Fruit fly (Drosophila melanogaster): Measurements from ENCODE around the gene Cyp4s3.

Gene Cyp4s3

DNA sequence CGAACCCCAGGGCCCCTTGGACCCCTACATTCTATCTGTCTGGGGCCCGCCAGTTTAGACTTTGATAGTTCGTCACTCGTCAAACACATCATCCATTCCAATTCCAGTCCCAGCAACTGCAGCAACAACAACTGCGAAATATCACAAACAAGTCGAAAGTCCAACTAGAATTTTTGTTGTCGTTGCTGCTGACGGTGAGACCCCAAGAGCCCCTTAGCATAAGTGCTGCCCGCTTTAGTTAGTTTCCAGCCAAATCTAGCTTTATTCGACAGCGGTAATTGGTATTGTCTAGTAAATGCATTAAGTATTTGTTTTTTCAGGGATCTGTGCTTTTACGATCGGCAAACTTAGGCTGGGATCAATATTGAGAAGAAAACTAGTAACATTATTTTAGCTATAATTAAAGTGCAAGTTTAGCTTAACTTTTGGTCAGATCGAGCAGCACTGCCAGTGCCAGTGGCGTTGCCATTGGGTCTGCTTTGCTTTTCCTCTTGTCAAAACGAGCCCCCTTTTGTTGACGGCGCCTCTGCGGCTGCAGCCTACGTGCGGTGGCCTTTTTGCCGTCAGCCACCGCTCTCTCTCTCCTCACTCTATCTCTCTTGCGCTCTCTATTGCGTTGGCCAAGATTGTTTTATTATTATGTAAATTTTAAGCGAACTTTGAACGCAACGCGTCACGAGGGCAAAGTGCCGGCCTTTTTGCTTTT is 41.5 kb downstream of the Cyp4s3 start (continued):
- peak; percentile 97 for TF ChIP-seq Rfx (GFP tag; IDR thresholded peaks at IDR 0.05)
- peak; percentile 88 for TF ChIP-seq Atf3 (GFP tag; optimal IDR thresholded peaks at IDR 0.05)
- peak; percentile 68 for TF ChIP-seq ara (GFP tag; IDR thresholded peaks at IDR 0.05)
- peak; percentile 97 for TF ChIP-seq lilli (GFP tag; optimal IDR thresholded peaks at IDR 0.05)
- peak; percentile 63 for TF ChIP-seq sens-2 (GFP tag; IDR thresholded peaks at IDR 0.05)
- peak; percentile 71 for TF ChIP-seq gsb (GFP tag; IDR thresholded peaks at IDR 0.05)
- TF ChIP-seq nerfin-1 (tag; optimal IDR thresholded peaks at IDR 0.05): peak; percentile 68
- peak; percentile 77 for TF ChIP-seq kah (GFP tag; optimal IDR thresholded peaks at IDR 0.05)
- peak; percentile 65 for TF ChIP-seq CG9437 (GFP tag; optimal IDR thresholded peaks at IDR 0.05)
- TF ChIP-seq Dip3 (GFP tag; optimal IDR thresholded peaks at IDR 0.05): peak; percentile 87
- no peak for TF ChIP-seq Scr (GFP tag; IDR thresholded peaks at IDR 0.05; ENCODE audit: partially characterized antibody)
- TF ChIP-seq ato (GFP tag; IDR thresholded peaks at IDR 0.05; ENCODE audit: partially characterized antibody): no peak
- TF ChIP-seq sob (GFP tag; IDR thresholded peaks at IDR 0.05): peak; percentile 91
- TF ChIP-seq vfl (GFP tag; optimal IDR thresholded peaks at IDR 0.05): peak; percentile 86
- TF ChIP-seq sima (GFP tag; optimal IDR thresholded peaks at IDR 0.05): peak; percentile 26
- no peak for TF ChIP-seq inv (GFP tag; IDR thresholded peaks at IDR 0.05; ENCODE audit: partially characterized antibody)
- TF ChIP-seq Dad (GFP tag; optimal IDR thresholded peaks at IDR 0.05): peak; percentile 85
- peak; percentile 84 for TF ChIP-seq CG10654 (GFP tag; optimal IDR thresholded peaks at IDR 0.05)
- peak; percentile 71 for TF ChIP-seq jing (GFP tag; optimal IDR thresholded peaks at IDR 0.05)
- TF ChIP-seq pum (GFP tag; optimal IDR thresholded peaks at IDR 0.05): peak; percentile 91
- TF ChIP-seq NK7.1 (GFP tag; optimal IDR thresholded peaks at IDR 0.05): peak; percentile 84
- TF ChIP-seq CG15269 (tag; optimal IDR thresholded peaks at IDR 0.05): peak; percentile 91
- TF ChIP-seq fd64A (GFP tag; optimal IDR thresholded peaks at IDR 0.05): peak; percentile 48
- TF ChIP-seq CG17361 (GFP tag; IDR thresholded peaks at IDR 0.05): peak; percentile 84
- TF ChIP-seq gfzf (GFP tag; optimal IDR thresholded peaks at IDR 0.05): peak; percentile 14
- TF ChIP-seq vnd (GFP tag; IDR thresholded peaks at IDR 0.05; ENCODE audit: partially characterized antibody): no peak
- peak; percentile 73 for TF ChIP-seq Asciz (GFP tag; optimal IDR thresholded peaks at IDR 0.05)
- TF ChIP-seq bbx (GFP tag; IDR thresholded peaks at IDR 0.05; ENCODE audit: partially characterized antibody): no peak
- peak; percentile 88 for TF ChIP-seq HmgZ (tag; optimal IDR thresholded peaks at IDR 0.05)
- TF ChIP-seq YL-1 (GFP tag; optimal IDR thresholded peaks at IDR 0.05): peak; percentile 26
- peak; percentile 84 for TF ChIP-seq Rx (GFP tag; IDR thresholded peaks at IDR 0.05)
- peak; percentile 62 for TF ChIP-seq sd (tag; optimal IDR thresholded peaks at IDR 0.05)
- peak; percentile 84 for TF ChIP-seq CG1603 (tag; optimal IDR thresholded peaks at IDR 0.05)
- peak; percentile 67 for TF ChIP-seq Hey (tag; optimal IDR thresholded peaks at IDR 0.05)
- peak; percentile 85 for TF ChIP-seq Sox102F (GFP tag; optimal IDR thresholded peaks at IDR 0.05)
- TF ChIP-seq pan (optimal IDR thresholded peaks at IDR 0.05): no peak
- TF ChIP-seq pan (GFP tag; optimal IDR thresholded peaks at IDR 0.05 in 1 of 2, IDR thresholded peaks at IDR 0.05 in 1 of 2): peak in 1 of 2 experiments; percentile 89
- peak; percentile 71 for TF ChIP-seq CG1529 (GFP tag; optimal IDR thresholded peaks at IDR 0.05)
- TF ChIP-seq Lpt (GFP tag; optimal IDR thresholded peaks at IDR 0.05): no peak
- TF ChIP-seq MESR4 (GFP tag; optimal IDR thresholded peaks at IDR 0.05): no peak
- peak; percentile 86 for TF ChIP-seq ttk (GFP tag; IDR thresholded peaks at IDR 0.05)
- peak; percentile 85 for TF ChIP-seq CG12219 (GFP tag; optimal IDR thresholded peaks at IDR 0.05)
- peak; percentile 46 for TF ChIP-seq CG6654 (GFP tag; optimal IDR thresholded peaks at IDR 0.05)
- TF ChIP-seq Tbp (GFP tag; optimal IDR thresholded peaks at IDR 0.05): no peak
- TF ChIP-seq ranshi (GFP tag; IDR thresholded peaks at IDR 0.05): peak; percentile 82
- TF ChIP-seq Pdp1 (GFP tag; optimal IDR thresholded peaks at IDR 0.05): peak; percentile 91 to 93
- peak; percentile 52 for TF ChIP-seq CG17186 (GFP tag; optimal IDR thresholded peaks at IDR 0.05)

Measured in whole organism, embryonic.